Worm (Caenorhabditis elegans) whole organism, L4 larva: ENCODE results near the gene aco-1.

Experiments used
- ceh-28 ChIP-seq: fragments of 150-350 bp; optimal IDR thresholded peaks from 2 replicates; lab custom pipeline; 2014; ENCODE audit warnings: missing biosample characterization, missing genetic modification reagents, missing genetic modification characterization
- nhr-76 ChIP-seq: fragments of 150-350 bp; optimal IDR thresholded peaks from 2 replicates; lab custom pipeline; 2014; ENCODE audit warnings: missing biosample characterization, missing genetic modification characterization
- unc-62 ChIP-seq, 3 experiments: fragments of 150-350 bp in 1 of 3; sonication (generic microtip); optimal IDR thresholded peaks in 2 of 3; peaks in 1 of 3; 1 replicate in 1 of 3; 2 replicates in 2 of 3; lab custom pipeline; 2014 to 2017; ENCODE audit warnings: missing biosample characterization in 3 of 3, missing genetic modification characterization in 3 of 3, missing genetic modification reagents in 3 of 3, missing genotype in 1 of 3
- ztf-11 ChIP-seq: fragments of 150-350 bp; optimal IDR thresholded peaks from 2 replicates; lab custom pipeline; 2014; ENCODE audit warnings: missing biosample characterization, missing genetic modification characterization

DNA sequence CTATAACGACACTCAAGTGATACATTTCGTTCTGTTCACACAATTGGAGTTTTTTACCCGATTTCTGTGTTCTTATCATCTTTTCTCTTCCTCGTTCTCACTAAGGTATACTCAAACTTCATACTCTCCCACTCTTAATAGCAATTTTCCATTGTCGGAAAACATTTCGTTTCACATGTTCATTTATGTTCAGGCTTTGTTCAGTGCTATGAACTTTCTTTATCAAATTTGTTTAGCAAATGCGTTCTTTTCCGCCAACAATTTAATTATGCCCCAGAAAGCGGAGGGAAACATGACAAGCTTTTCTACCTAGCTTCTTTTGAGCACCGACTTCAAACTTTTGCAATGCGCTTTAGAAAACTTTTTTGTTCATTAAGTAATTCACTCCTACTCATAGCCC is 5.8 kb downstream of the aco-1 start:
- TF ChIP-seq ceh-28 (tag; lab: Kevin White, UChicago) (no peak), ztf-11 (tag; lab: Kevin White, UChicago) (no peak), unc-62 (GFP tag; optimal IDR thresholded peaks at IDR 0.05 in 1 of 2; lab: Kevin White, UChicago) (no peak), unc-62 (tag; optimal IDR thresholded peaks at IDR 0.05; lab: Kevin White, UChicago) (no peak), nhr-76 (tag; lab: Kevin White, UChicago) (no peak)
